Fruit fly (Drosophila melanogaster): ENCODE data around the gene CG13698.

Gene CG13698

dm6 chr3L:18044333-18045043 is 61.5 kb downstream of the CG13698 start:
- TF ChIP-seq CG8478 (optimal IDR thresholded peaks at IDR 0.05) (no peak), psq (optimal IDR thresholded peaks at IDR 0.05) (no peak), usp (GFP tag; optimal IDR thresholded peaks at IDR 0.05) (no peak), pan (optimal IDR thresholded peaks at IDR 0.05) (no peak), EcR (GFP tag; optimal IDR thresholded peaks at IDR 0.05) (no peak), Dll (optimal IDR thresholded peaks at IDR 0.05) (no peak)

dm6 chr3L:18042433-18042832 is 63.5 kb downstream of the CG13698 start, which contains the start of gene CG42393:
Gene CG42393, plus strand, starts transcription at chr3L:18042733.
- no peak for TF ChIP-seq CG8478 (optimal IDR thresholded peaks at IDR 0.05)
- TF ChIP-seq EcR (GFP tag; optimal IDR thresholded peaks at IDR 0.05), result no peak
- TF ChIP-seq pan (optimal IDR thresholded peaks at IDR 0.05), result no peak
- no peak for TF ChIP-seq usp (GFP tag; optimal IDR thresholded peaks at IDR 0.05)
- TF ChIP-seq psq (optimal IDR thresholded peaks at IDR 0.05), result no peak
- TF ChIP-seq Dll (optimal IDR thresholded peaks at IDR 0.05), result no peak

dm6 chr3L:18040017-18040416 is 65.9 kb downstream of the CG13698 start, which contains the start of gene CG32192:
Gene CG32192, plus strand, starts transcription at chr3L:18040317.
- TF ChIP-seq usp (GFP tag; optimal IDR thresholded peaks at IDR 0.05) (no peak), psq (optimal IDR thresholded peaks at IDR 0.05) (no peak), Dll (optimal IDR thresholded peaks at IDR 0.05) (no peak), CG8478 (optimal IDR thresholded peaks at IDR 0.05) (no peak), EcR (GFP tag; optimal IDR thresholded peaks at IDR 0.05) (no peak), pan (optimal IDR thresholded peaks at IDR 0.05) (no peak)

Measured in whole organism.